Fruit fly (Drosophila melanogaster) whole organism, embryonic: Measurements from ENCODE around the gene y.

Experiments used
- B-H2 ChIP-seq: fragments of 200-800 bp; sonication (Bioruptor generic); optimal IDR thresholded peaks from 2 replicates; lab custom pipeline; 2018; ENCODE audit warnings: missing biosample characterization, mild to moderate bottlenecking, missing genetic modification characterization
- Bgb ChIP-seq: fragments of 200-800 bp; sonication (Bioruptor generic); IDR thresholded peaks from 2 replicates; pipeline ENCODE4 v1.3.6; 2022; ENCODE audit warnings: missing biosample characterization, missing genetic modification characterization; ENCODE audit not compliant: partially characterized antibody
- CG10267 ChIP-seq: fragments of 200-800 bp; sonication (Bioruptor generic); optimal IDR thresholded peaks from 2 replicates; lab custom pipeline; 2018; ENCODE audit warnings: missing biosample characterization, mild to moderate bottlenecking, missing genetic modification characterization, moderate library complexity
- CG10462 ChIP-seq: fragments of 200-800 bp; sonication (Bioruptor generic); optimal IDR thresholded peaks from 2 replicates; lab custom pipeline; 2016; ENCODE audit warnings: missing biosample characterization, missing genetic modification characterization
- CG11247 ChIP-seq: fragments of 200-800 bp; sonication (Bioruptor generic); IDR thresholded peaks from 2 replicates; pipeline ENCODE4 v1.3.6; 2022; ENCODE audit warnings: missing biosample characterization, missing genetic modification characterization
- CG11695 ChIP-seq: fragments of 200-800 bp; sonication (Bioruptor generic); IDR thresholded peaks from 3 replicates; pipeline ENCODE4 v1.3.6; 2022; ENCODE audit warnings: missing biosample characterization, missing genetic modification characterization
- CG13123 ChIP-seq: fragments of 200-800 bp; sonication (Bioruptor generic); optimal IDR thresholded peaks from 2 replicates; lab custom pipeline; 2016; ENCODE audit warnings: missing biosample characterization, missing genetic modification characterization
- CG13287 ChIP-seq: fragments of 200-800 bp; sonication (Bioruptor generic); IDR thresholded peaks from 2 replicates; pipeline ENCODE4 v1.3.6; 2022; ENCODE audit warnings: missing biosample characterization, missing genetic modification characterization; ENCODE audit not compliant: partially characterized antibody
- CG13296 ChIP-seq: fragments of 200-800 bp; sonication (Bioruptor generic); optimal IDR thresholded peaks from 3 replicates; lab custom pipeline; 2018; ENCODE audit warnings: missing biosample characterization, mild to moderate bottlenecking, missing genetic modification characterization
- CG14710 ChIP-seq: fragments of 200-800 bp; sonication (Bioruptor generic); optimal IDR thresholded peaks from 3 replicates; lab custom pipeline; 2019; ENCODE audit warnings: missing biosample characterization, mild to moderate bottlenecking, missing genetic modification characterization, moderate library complexity
- CG18619 ChIP-seq: fragments of 200-800 bp; sonication (Bioruptor generic); optimal IDR thresholded peaks from 3 replicates; lab custom pipeline; 2017; ENCODE audit warnings: missing biosample characterization, mild to moderate bottlenecking, missing genetic modification characterization
- CG30431 ChIP-seq: fragments of 200-800 bp; sonication (Bioruptor generic); optimal IDR thresholded peaks from 2 replicates; lab custom pipeline; 2017; ENCODE audit warnings: missing biosample characterization, missing genetic modification characterization
- CG6654 ChIP-seq: fragments of 200-800 bp; sonication (Bioruptor generic); optimal IDR thresholded peaks from 2 replicates; lab custom pipeline; 2017; ENCODE audit warnings: missing biosample characterization, mild to moderate bottlenecking, missing genetic modification characterization
- CG6689 ChIP-seq: fragments of 200-800 bp; sonication (Bioruptor generic); IDR thresholded peaks from 2 replicates; pipeline ENCODE4 v1.3.6; 2022; ENCODE audit warnings: missing biosample characterization, missing genetic modification characterization
- CG7372 ChIP-seq: fragments of 200-800 bp; sonication (Bioruptor generic); IDR thresholded peaks from 2 replicates; pipeline ENCODE4 v1.3.6; 2022; ENCODE audit warnings: missing biosample characterization, missing genetic modification characterization
- CG9609 ChIP-seq: fragments of 200-800 bp; sonication (Bioruptor generic); optimal IDR thresholded peaks from 3 replicates; lab custom pipeline; 2016; ENCODE audit warnings: missing biosample characterization, missing genetic modification characterization
- CG9817 ChIP-seq: fragments of 200-800 bp; sonication (Bioruptor generic); optimal IDR thresholded peaks from 2 replicates; lab custom pipeline; 2018; ENCODE audit warnings: missing biosample characterization, mild to moderate bottlenecking, missing genetic modification characterization, moderate library complexity
- CoRest ChIP-seq: fragments of 200-800 bp; sonication (Bioruptor generic); optimal IDR thresholded peaks from 3 replicates; lab custom pipeline; 2018; ENCODE audit warnings: missing biosample characterization, mild to moderate bottlenecking, missing genetic modification characterization, moderate library complexity
- D19A ChIP-seq: fragments of 200-800 bp; optimal IDR thresholded peaks from 3 replicates; lab custom pipeline; 2019; ENCODE audit warnings: missing biosample characterization, mild to moderate bottlenecking, missing genetic modification characterization, moderate library complexity
- Deaf1 ChIP-seq: fragments of 200-800 bp; optimal IDR thresholded peaks from 3 replicates; lab custom pipeline; 2019; ENCODE audit warnings: missing biosample characterization, mild to moderate bottlenecking, missing genetic modification characterization, moderate library complexity
- Dfd ChIP-seq, 2 experiments: fragments of >200 bp; optimal IDR thresholded peaks; 2 replicates each; lab custom pipeline; 2017; ENCODE audit warnings: missing biosample characterization in 2 of 2, missing genetic modification characterization in 2 of 2
- Doc2 ChIP-seq: fragments of 200-800 bp; sonication (Bioruptor generic); IDR thresholded peaks from 2 replicates; pipeline ENCODE4 v1.3.6; 2022; ENCODE audit warnings: missing biosample characterization, missing genetic modification characterization
- Dref ChIP-seq: fragments of 200-800 bp; sonication (Bioruptor generic); IDR thresholded peaks from 2 replicates; pipeline ENCODE4 v1.3.6; 2022; ENCODE audit warnings: missing biosample characterization, missing genetic modification characterization
- Drgx ChIP-seq: fragments of 200-800 bp; sonication (Bioruptor generic); IDR thresholded peaks from 2 replicates; pipeline ENCODE4 v1.3.6; 2022; ENCODE audit warnings: missing biosample characterization, missing genetic modification characterization
- E2f2 ChIP-seq: fragments of 200-800 bp; sonication (Bioruptor generic); IDR thresholded peaks from 2 replicates; pipeline ENCODE4 v1.3.6; 2022; ENCODE audit warnings: missing biosample characterization, missing genetic modification characterization
- Fer3 ChIP-seq: fragments of 200-800 bp; sonication (Bioruptor generic); optimal IDR thresholded peaks from 2 replicates; lab custom pipeline; 2018; ENCODE audit warnings: missing biosample characterization, mild to moderate bottlenecking, missing genetic modification characterization, moderate library complexity
- H15 ChIP-seq: fragments of 200-800 bp; sonication (Bioruptor generic); IDR thresholded peaks from 3 replicates; pipeline ENCODE4 v1.3.6; 2022; ENCODE audit warnings: missing biosample characterization, missing genetic modification characterization
- Jarid2 ChIP-seq: fragments of 200-800 bp; sonication (Bioruptor generic); optimal IDR thresholded peaks from 3 replicates; lab custom pipeline; 2017; ENCODE audit warnings: mild to moderate bottlenecking, missing biosample characterization, missing genetic modification reagents, missing genetic modification characterization
- Mrtf ChIP-seq: fragments of 200-800 bp; sonication (Bioruptor generic); IDR thresholded peaks from 3 replicates; pipeline ENCODE4 v1.3.6; 2022; ENCODE audit warnings: missing biosample characterization, missing genetic modification characterization
- NK7.1 ChIP-seq: fragments of 200-800 bp; sonication (Bioruptor generic); optimal IDR thresholded peaks from 3 replicates; lab custom pipeline; 2016; ENCODE audit warnings: missing biosample characterization, missing genetic modification characterization
- Oli ChIP-seq: fragments of 200-800 bp; sonication (Bioruptor generic); optimal IDR thresholded peaks from 2 replicates; lab custom pipeline; 2018; ENCODE audit warnings: missing biosample characterization, mild to moderate bottlenecking, missing genetic modification characterization, moderate library complexity
- ash1 ChIP-seq: fragments of 200-800 bp; sonication (Bioruptor generic); optimal IDR thresholded peaks from 2 replicates; lab custom pipeline; 2018; ENCODE audit warnings: missing biosample characterization, mild to moderate bottlenecking, missing genetic modification characterization
- cas ChIP-seq: fragments of 200-800 bp; sonication (Bioruptor generic); IDR thresholded peaks from 2 replicates; pipeline ENCODE4 v1.3.6; 2022; ENCODE audit warnings: missing biosample characterization, missing genetic modification characterization
- fd96Cb ChIP-seq: fragments of 200-800 bp; sonication (Bioruptor generic); optimal IDR thresholded peaks from 2 replicates; lab custom pipeline; 2018; ENCODE audit warnings: missing biosample characterization, mild to moderate bottlenecking, missing genetic modification characterization, moderate library complexity
- gcm2 ChIP-seq: fragments of 200-800 bp; sonication (Bioruptor generic); optimal IDR thresholded peaks from 2 replicates; lab custom pipeline; 2016; ENCODE audit warnings: missing biosample characterization, missing genetic modification characterization
- gem ChIP-seq: fragments of 200-800 bp; sonication (Bioruptor generic); optimal IDR thresholded peaks from 2 replicates; lab custom pipeline; 2019; ENCODE audit warnings: missing biosample characterization, mild to moderate bottlenecking, missing genetic modification characterization, moderate library complexity
- kni ChIP-seq: fragments of 200-800 bp; sonication (Bioruptor generic); optimal IDR thresholded peaks from 3 replicates; lab custom pipeline; 2017; ENCODE audit warnings: mild to moderate bottlenecking, missing biosample characterization, missing genetic modification reagents, missing genetic modification characterization
- nerfin-1 ChIP-seq: fragments of 200-800 bp; sonication (Bioruptor generic); optimal IDR thresholded peaks from 3 replicates; lab custom pipeline; 2019; ENCODE audit warnings: missing biosample characterization, mild to moderate bottlenecking, missing genetic modification characterization, moderate library complexity
- p53 ChIP-seq: fragments of 200-800 bp; sonication (Bioruptor generic); optimal IDR thresholded peaks from 2 replicates; lab custom pipeline; 2016; ENCODE audit warnings: missing biosample characterization, missing genetic modification characterization
- pnt ChIP-seq: fragments of 200-800 bp; sonication (Bioruptor generic); optimal IDR thresholded peaks from 3 replicates; lab custom pipeline; 2016; ENCODE audit warnings: missing biosample characterization, missing genetic modification characterization
- psq ChIP-seq: fragments of 200-800 bp; sonication (Bioruptor generic); optimal IDR thresholded peaks from 2 replicates; lab custom pipeline; 2017; ENCODE audit warnings: missing biosample characterization, missing genetic modification characterization
- pzg ChIP-seq: fragments of 200-800 bp; sonication (Bioruptor generic); optimal IDR thresholded peaks from 3 replicates; lab custom pipeline; 2018; ENCODE audit warnings: missing biosample characterization, mild to moderate bottlenecking, missing genetic modification characterization, moderate library complexity
- run ChIP-seq: fragments of 200-800 bp; sonication (Bioruptor generic); optimal IDR thresholded peaks from 3 replicates; lab custom pipeline; 2018; ENCODE audit warnings: missing biosample characterization, mild to moderate bottlenecking, missing genetic modification characterization
- sc ChIP-seq, 3 experiments: fragments of >200 bp in 2 of 3; fragments of 200-800 bp in 1 of 3; sonication (Bioruptor generic) in 1 of 3; optimal IDR thresholded peaks; 2 replicates in 2 of 3; 3 replicates in 1 of 3; lab custom pipeline; 2017; ENCODE audit warnings: mild to moderate bottlenecking in 1 of 3, missing biosample characterization in 1 of 3, missing genetic modification characterization in 1 of 3, missing genetic modification reagents in 1 of 3
- sima ChIP-seq: fragments of 200-800 bp; sonication (Bioruptor generic); optimal IDR thresholded peaks from 2 replicates; lab custom pipeline; 2016; ENCODE audit warnings: missing biosample characterization, missing genetic modification characterization
- slbo ChIP-seq: fragments of 200-800 bp; sonication (Bioruptor generic); IDR thresholded peaks from 2 replicates; pipeline ENCODE4 v1.3.6; 2022; ENCODE audit warnings: missing biosample characterization, missing genetic modification characterization
- tap ChIP-seq: fragments of 200-800 bp; optimal IDR thresholded peaks from 3 replicates; lab custom pipeline; 2019; ENCODE audit warnings: missing biosample characterization, mild to moderate bottlenecking, missing genetic modification characterization, moderate library complexity
- tin ChIP-seq: fragments of 200-800 bp; sonication (Bioruptor generic); optimal IDR thresholded peaks from 3 replicates; lab custom pipeline; 2016; ENCODE audit warnings: missing biosample characterization, missing genetic modification characterization
- trem ChIP-seq: fragments of 200-800 bp; optimal IDR thresholded peaks from 3 replicates; lab custom pipeline; 2019; ENCODE audit warnings: missing biosample characterization, mild to moderate bottlenecking, missing genetic modification characterization, moderate library complexity
- tup ChIP-seq: fragments of 200-800 bp; sonication (Bioruptor generic); optimal IDR thresholded peaks from 2 replicates; lab custom pipeline; 2016; ENCODE audit warnings: missing biosample characterization, mild to moderate bottlenecking, missing genetic modification characterization, moderate library complexity
- wor ChIP-seq: fragments of 200-800 bp; sonication (Bioruptor generic); IDR thresholded peaks from 2 replicates; pipeline ENCODE4 v1.3.6; 2022; ENCODE audit warnings: missing biosample characterization, missing genetic modification characterization

Gene y

dm6 chrX:345246-345645, 11.1 kb upstream of the y start (continued):
- TF ChIP-seq pzg (GFP tag; lab: Kevin White, UChicago) (no peak), Mrtf (GFP tag; lab: Robert Waterston, UW) (no peak), B-H2 (GFP tag; lab: Kevin White, UChicago) (no peak), CG13296 (GFP tag; lab: Kevin White, UChicago) (no peak), Dfd (GFP tag; optimal IDR thresholded peaks at IDR 0.05; lab: Kevin White, UChicago) (no peak), CG30431 (GFP tag; lab: Kevin White, UChicago) (no peak), CG14710 (tag; lab: Kevin White, UChicago) (no peak), trem (no peak), fd96Cb (tag; lab: Kevin White, UChicago) (no peak), nerfin-1 (tag; lab: Kevin White, UChicago) (no peak), sc (optimal IDR thresholded peaks at IDR 0.05; lab: Kevin White, UChicago) (no peak), sc (GFP tag; optimal IDR thresholded peaks at IDR 0.05; lab: Kevin White, UChicago) (no peak), H15 (GFP tag; lab: Robert Waterston, UW) (no peak), Oli (peak; percentile 27), CG7372 (GFP tag; lab: Robert Waterston, UW) (no peak), tup (GFP tag; lab: Kevin White, UChicago) (no peak), p53 (GFP tag; lab: Kevin White, UChicago) (no peak), CG13287 (GFP tag; lab: Robert Waterston, UW) (no peak), wor (no peak), CG6654 (GFP tag; lab: Kevin White, UChicago) (no peak), sima (no peak), Doc2 (GFP tag; lab: Robert Waterston, UW) (no peak), psq (GFP tag; lab: Kevin White, UChicago) (no peak), CG10462 (GFP tag; lab: Kevin White, UChicago) (no peak), kni (GFP tag; lab: Kevin White, UChicago) (no peak), CG13123 (no peak), D19A (tag; lab: Kevin White, UChicago) (no peak), CG6689 (GFP tag; lab: Robert Waterston, UW) (0 out of 2 replicates have a peak, but pooled peaks have one; percentile 16), Drgx (GFP tag; lab: Robert Waterston, UW) (peak; percentile 91), CG9609 (GFP tag; lab: Kevin White, UChicago) (no peak), Dref (GFP tag; lab: Robert Waterston, UW) (no peak), CG11247 (GFP tag; lab: Robert Waterston, UW) (no peak), cas (GFP tag; lab: Robert Waterston, UW) (no peak), CG9817 (no peak), tin (GFP tag; lab: Kevin White, UChicago) (no peak), CG10267 (tag; lab: Kevin White, UChicago) (no peak), Fer3 (tag; lab: Kevin White, UChicago) (no peak), Bgb (GFP tag; lab: Robert Waterston, UW) (no peak), CG18619 (GFP tag; lab: Kevin White, UChicago) (no peak), gcm2 (no peak), slbo (peak; percentile 34; the same call in 1 of the 2 replicates), NK7.1 (GFP tag; lab: Kevin White, UChicago) (no peak), CoRest (tag; lab: Kevin White, UChicago) (no peak), CG11695 (GFP tag; lab: Robert Waterston, UW) (0 out of 3 replicates have a peak, but pooled peaks have one; percentile 13), ash1 (GFP tag; lab: Kevin White, UChicago) (no peak), gem (tag; lab: Kevin White, UChicago) (peak; percentile 64), Deaf1 (no peak), E2f2 (GFP tag; lab: Robert Waterston, UW) (0 out of 2 replicates have a peak, but pooled peaks have one; percentile 13), tap (tag; lab: Kevin White, UChicago) (no peak), run (tag; lab: Kevin White, UChicago) (no peak), Jarid2 (GFP tag; lab: Kevin White, UChicago) (no peak), pnt (no peak)
